Worm (Caenorhabditis elegans) whole organism, mixed stage, embryonic: ENCODE data around the gene nspa-2.

Source experiments
- ceh-39 ChIP-seq: fragments of 150-350 bp; optimal IDR thresholded peaks from 2 replicates; lab custom pipeline; 2014; ENCODE audit warnings: missing biosample characterization, missing genetic modification characterization
- ces-1 ChIP-seq: fragments of 150-350 bp; optimal IDR thresholded peaks from 2 replicates; lab custom pipeline; 2014; ENCODE audit warnings: missing biosample characterization, missing genetic modification reagents, missing genetic modification characterization
- elt-3 ChIP-seq: fragments of 150-350 bp; optimal IDR thresholded peaks from 2 replicates; lab custom pipeline; 2014; ENCODE audit warnings: missing biosample characterization, missing genetic modification characterization
- lin-13 ChIP-seq: fragments of 150-350 bp; optimal IDR thresholded peaks from 2 replicates; lab custom pipeline; 2014; ENCODE audit warnings: missing biosample characterization, missing genetic modification characterization
- mep-1 ChIP-seq: fragments of 150-350 bp; optimal IDR thresholded peaks from 2 replicates; lab custom pipeline; 2017; ENCODE audit warnings: missing biosample characterization, missing genetic modification reagents, missing genetic modification characterization, inconsistent platforms
- nhr-12 ChIP-seq: fragments of 150-350 bp; optimal IDR thresholded peaks from 2 replicates; lab custom pipeline; 2014; ENCODE audit warnings: missing biosample characterization, missing genetic modification characterization
- nhr-76 ChIP-seq: sonication (generic microtip); optimal IDR thresholded peaks from 2 replicates; lab custom pipeline; 2017; ENCODE audit warnings: missing biosample characterization, missing genetic modification characterization
- snpc-4 ChIP-seq: fragments of 150-350 bp; optimal IDR thresholded peaks from 2 replicates; lab custom pipeline; 2014; ENCODE audit warnings: missing biosample characterization, missing genetic modification characterization
- sptf-1 ChIP-seq: sonication (generic microtip); optimal IDR thresholded peaks from 2 replicates; lab custom pipeline; 2017; ENCODE audit warnings: mild to moderate bottlenecking, missing genetic modification characterization, moderate library complexity, missing compliant biosample characterization

- TF ChIP-seq elt-3 (tag; lab: Kevin White, UChicago) (no peak), sptf-1 (no peak), lin-13 (no peak), nhr-76 (no peak), snpc-4 (tag; lab: Kevin White, UChicago) (no peak), nhr-12 (no peak), ceh-39 (no peak), ces-1 (GFP tag; lab: Kevin White, UChicago) (no peak), mep-1 (tag; lab: Kevin White, UChicago) (no peak)
These were observed 37.4 kb downstream of the nspa-2 start, which contains the start of gene srg-55 for ce11 chrV:14928248-14928647.
